Fruit fly (Drosophila melanogaster) whole organism, wandering third instar larva: ENCODE measurements around the gene Srp72.

Experiments used
- Abd-B ChIP-seq: fragments of >200 bp; optimal IDR thresholded peaks from 2 replicates; lab custom pipeline; 2017; ENCODE audit warnings: missing biosample characterization, missing genetic modification characterization
- CG32264 ChIP-seq: fragments of 200-800 bp; sonication (Bioruptor generic); optimal IDR thresholded peaks from 2 replicates; lab custom pipeline; 2016; ENCODE audit warnings: missing biosample characterization, missing genetic modification characterization
- CG9705 ChIP-seq: fragments of 200-800 bp; sonication (Bioruptor generic); optimal IDR thresholded peaks from 2 replicates; lab custom pipeline; 2018; ENCODE audit warnings: missing biosample characterization, mild to moderate bottlenecking, missing genetic modification characterization
- CrebA ChIP-seq: fragments of 200-800 bp; sonication (Bioruptor generic); optimal IDR thresholded peaks from 2 replicates; lab custom pipeline; 2016; ENCODE audit warnings: missing biosample characterization, mild to moderate bottlenecking, missing genetic modification characterization, borderline replicate concordance
- Dfd ChIP-seq: fragments of >200 bp; optimal IDR thresholded peaks from 2 replicates; lab custom pipeline; 2017; ENCODE audit warnings: missing biosample characterization, missing genetic modification characterization
- Dif ChIP-seq: fragments of 200-275, 200-300 bp; sonication (Bioruptor generic); optimal IDR thresholded peaks from 2 replicates; lab custom pipeline; 2018; ENCODE audit warnings: missing biosample characterization, missing genetic modification characterization; ENCODE audit not compliant: partially characterized antibody
- GATAd ChIP-seq: sonication (Bioruptor generic); optimal IDR thresholded peaks from 2 replicates; lab custom pipeline; 2016; ENCODE audit warnings: missing biosample characterization, missing genetic modification characterization
- HLH106 ChIP-seq: fragments of 200-800 bp; optimal IDR thresholded peaks from 3 replicates; lab custom pipeline; 2019; ENCODE audit warnings: missing biosample characterization, mild to moderate bottlenecking, missing genetic modification characterization, moderate library complexity
- Hnf4 ChIP-seq: fragments of 200-800 bp; sonication (Bioruptor generic); optimal IDR thresholded peaks from 2 replicates; lab custom pipeline; 2016; ENCODE audit warnings: missing biosample characterization, mild to moderate bottlenecking, missing genetic modification characterization
- Hr78 ChIP-seq: fragments of >200 bp; optimal IDR thresholded peaks from 2 replicates; lab custom pipeline; 2017; ENCODE audit warnings: missing biosample characterization, missing genetic modification characterization
- Hr83 ChIP-seq: fragments of 200-300 bp; sonication (Bioruptor generic); optimal IDR thresholded peaks from 2 replicates; lab custom pipeline; 2016; ENCODE audit warnings: missing biosample characterization, mild to moderate bottlenecking, missing genetic modification characterization, moderate library complexity; ENCODE audit not compliant: poor library complexity, severe bottlenecking
- Jra ChIP-seq: sonication (Bioruptor generic); optimal IDR thresholded peaks from 2 replicates; lab custom pipeline; 2016; ENCODE audit warnings: missing biosample characterization, missing genetic modification characterization
- Mio ChIP-seq: sonication (Bioruptor generic); optimal IDR thresholded peaks from 2 replicates; lab custom pipeline; 2016; ENCODE audit warnings: missing biosample characterization, missing genetic modification characterization
- Myc ChIP-seq: fragments of >200 bp; optimal IDR thresholded peaks from 2 replicates; lab custom pipeline; 2017
- N ChIP-seq: fragments of >200 bp; optimal IDR thresholded peaks from 2 replicates; lab custom pipeline; 2018; ENCODE audit warnings: missing biosample characterization, missing external identifiers, missing genetic modification characterization
- OdsH ChIP-seq: fragments of 200-800 bp; sonication (Bioruptor generic); optimal IDR thresholded peaks from 2 replicates; lab custom pipeline; 2016; ENCODE audit warnings: missing biosample characterization, mild to moderate bottlenecking, missing genetic modification characterization
- Rel ChIP-seq, 2 experiments: fragments of 200-800 bp; sonication (Bioruptor generic) in 1 of 2; optimal IDR thresholded peaks; 2 replicates in 1 of 2; 3 replicates in 1 of 2; lab custom pipeline; 2016 to 2019; ENCODE audit warnings: mild to moderate bottlenecking in 2 of 2, missing biosample characterization in 2 of 2, missing genetic modification characterization in 2 of 2, moderate library complexity in 1 of 2
- Sp1 ChIP-seq: fragments of 200-800 bp; sonication (Bioruptor generic); optimal IDR thresholded peaks from 3 replicates; lab custom pipeline; 2019; ENCODE audit warnings: missing biosample characterization, mild to moderate bottlenecking, missing genetic modification characterization, moderate library complexity
- Vsx2 ChIP-seq: fragments of 200-300, 225-300 bp; sonication (Bioruptor generic); optimal IDR thresholded peaks from 2 replicates; lab custom pipeline; 2018; ENCODE audit warnings: missing biosample characterization, missing genetic modification characterization; ENCODE audit not compliant: partially characterized antibody
- br ChIP-seq: fragments of 200-800 bp; sonication (Bioruptor generic); optimal IDR thresholded peaks from 2 replicates; lab custom pipeline; 2016; ENCODE audit warnings: missing biosample characterization, missing genetic modification characterization
- brk ChIP-seq: fragments of 200-800 bp; sonication (Bioruptor generic); optimal IDR thresholded peaks from 2 replicates; lab custom pipeline; 2016; ENCODE audit warnings: missing biosample characterization, mild to moderate bottlenecking, missing genetic modification characterization
- dl ChIP-seq, 2 experiments: fragments of 175-275, 200-275 bp in 1 of 2; fragments of 200-275 bp in 1 of 2; sonication (Bioruptor generic); optimal IDR thresholded peaks; lab custom pipeline; 2018; ENCODE audit warnings: mild to moderate bottlenecking in 2 of 2, missing biosample characterization in 2 of 2, missing genetic modification characterization in 2 of 2, moderate library complexity in 2 of 2; ENCODE audit not compliant: partially characterized antibody in 2 of 2, insufficient read depth in 1 of 2
- dmrt93B ChIP-seq: fragments of 200-800 bp; sonication (Bioruptor generic); optimal IDR thresholded peaks from 2 replicates; lab custom pipeline; 2018; ENCODE audit warnings: missing biosample characterization, mild to moderate bottlenecking, missing genetic modification characterization
- dsf ChIP-seq: sonication (Bioruptor generic); optimal IDR thresholded peaks from 2 replicates; lab custom pipeline; 2016; ENCODE audit warnings: missing biosample characterization, missing genetic modification characterization, borderline replicate concordance
- ey ChIP-seq: fragments of 200-800 bp; sonication (Bioruptor generic); optimal IDR thresholded peaks from 2 replicates; lab custom pipeline; 2016; ENCODE audit warnings: missing biosample characterization, missing genetic modification characterization
- foxo ChIP-seq, 2 experiments: fragments of 200-800 bp; sonication (Bioruptor generic); optimal IDR thresholded peaks; 2 replicates in 1 of 2; 3 replicates in 1 of 2; lab custom pipeline; 2016 to 2017; ENCODE audit warnings: missing biosample characterization in 2 of 2, missing genetic modification characterization in 2 of 2
- fru ChIP-seq: fragments of 200-800 bp; sonication (Bioruptor generic); optimal IDR thresholded peaks from 3 replicates; lab custom pipeline; 2016; ENCODE audit warnings: missing biosample characterization, mild to moderate bottlenecking, missing genetic modification characterization
- h ChIP-seq: fragments of 200-800 bp; sonication (Bioruptor generic); optimal IDR thresholded peaks from 3 replicates; lab custom pipeline; 2016; ENCODE audit warnings: missing biosample characterization, mild to moderate bottlenecking, missing genetic modification characterization
- jim ChIP-seq: fragments of 175-275, 200-325 bp; sonication (Bioruptor generic); optimal IDR thresholded peaks from 2 replicates; lab custom pipeline; 2016; ENCODE audit warnings: missing biosample characterization, mild to moderate bottlenecking, missing genetic modification characterization
- lola ChIP-seq: fragments of >200 bp; optimal IDR thresholded peaks from 2 replicates; lab custom pipeline; 2017; ENCODE audit warnings: missing biosample characterization, missing genetic modification characterization
- pan ChIP-seq: fragments of >200 bp; optimal IDR thresholded peaks from 2 replicates; lab custom pipeline; 2017
- psq ChIP-seq: fragments of 200-800 bp; sonication (Bioruptor generic); optimal IDR thresholded peaks from 3 replicates; lab custom pipeline; 2017; ENCODE audit warnings: missing biosample characterization, mild to moderate bottlenecking, missing genetic modification characterization, moderate library complexity
- rgr ChIP-seq: fragments of 200-800 bp; sonication (Bioruptor generic); optimal IDR thresholded peaks from 3 replicates; lab custom pipeline; 2016; ENCODE audit warnings: missing biosample characterization, mild to moderate bottlenecking, missing genetic modification characterization
- sage ChIP-seq: fragments of 200-800 bp; sonication (Bioruptor generic); optimal IDR thresholded peaks from 2 replicates; lab custom pipeline; 2016; ENCODE audit warnings: missing biosample characterization, mild to moderate bottlenecking, missing genetic modification characterization
- sv ChIP-seq: fragments of 200-800 bp; sonication (Bioruptor generic); optimal IDR thresholded peaks from 3 replicates; lab custom pipeline; 2016; ENCODE audit warnings: missing biosample characterization, missing genetic modification characterization
- tai ChIP-seq: sonication (Bioruptor generic); optimal IDR thresholded peaks from 2 replicates; lab custom pipeline; 2016; ENCODE audit warnings: missing biosample characterization, missing genetic modification characterization
- usp ChIP-seq: fragments of >200 bp; optimal IDR thresholded peaks from 2 replicates; lab custom pipeline; 2017; ENCODE audit warnings: missing biosample characterization, missing genetic modification characterization
- woc ChIP-seq: sonication (Bioruptor generic); optimal IDR thresholded peaks from 2 replicates; lab custom pipeline; 2016; ENCODE audit warnings: missing biosample characterization, mild to moderate bottlenecking, missing genetic modification characterization

Gene Srp72

DNA sequence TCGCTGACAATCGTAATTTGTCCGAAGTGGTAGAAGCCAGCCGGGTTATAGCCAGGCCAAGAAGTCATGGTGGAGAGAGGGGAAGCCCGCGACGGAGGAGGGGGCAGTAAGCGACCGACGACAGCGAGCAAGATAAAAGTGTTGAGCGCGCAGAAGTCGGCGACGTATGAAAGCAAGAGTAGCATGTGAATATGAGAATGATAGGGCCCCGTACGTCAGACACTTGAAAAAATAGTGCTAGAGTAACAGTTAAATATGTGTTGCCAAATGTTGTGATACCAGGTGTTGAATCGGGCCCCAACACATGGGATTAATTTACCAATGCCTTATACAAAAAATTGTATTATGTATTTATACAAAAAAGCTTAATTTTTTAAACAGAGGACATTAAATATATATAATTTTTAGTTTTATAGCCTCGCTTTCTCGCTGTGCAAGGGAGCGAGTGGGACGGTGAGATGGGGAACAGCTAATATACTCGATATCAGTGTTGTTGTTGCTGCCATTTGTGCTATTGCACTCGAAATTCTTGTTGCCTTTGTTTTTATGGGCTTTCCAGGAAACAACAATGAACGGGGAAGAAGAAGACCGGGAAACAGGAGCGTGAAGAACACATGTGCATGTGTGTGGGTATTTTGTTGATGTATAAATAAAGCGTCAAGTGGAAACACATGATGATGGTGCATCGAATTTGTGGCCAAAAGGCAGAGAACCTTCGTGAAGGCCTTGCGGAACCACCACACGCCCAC is 38.5 kb upstream of the Srp72 start:
- TF ChIP-seq h (GFP tag; lab: Kevin White, UChicago): peak; percentile 86
- TF ChIP-seq HLH106 (tag; lab: Kevin White, UChicago): peak; percentile 86
- peak in 1 of 2 experiments; percentile 82 for TF ChIP-seq foxo (GFP tag; optimal IDR thresholded peaks at IDR 0.05; lab: Kevin White, UChicago)
- TF ChIP-seq N (GFP tag; lab: Kevin White, UChicago): no peak
- peak; percentile 62 for TF ChIP-seq Rel (GFP tag; optimal IDR thresholded peaks at IDR 0.05; lab: Kevin White, UChicago)
- peak; percentile 70 for TF ChIP-seq Rel (tag; optimal IDR thresholded peaks at IDR 0.05; lab: Kevin White, UChicago)
- peak; percentile 63 for TF ChIP-seq dmrt93B (GFP tag; lab: Kevin White, UChicago)
- TF ChIP-seq Mio: no peak
- TF ChIP-seq CG9705: peak; percentile 55
- TF ChIP-seq Vsx2 (GFP tag; lab: Kevin White, UChicago): no peak
- TF ChIP-seq br (GFP tag; lab: Kevin White, UChicago): peak; percentile 76
- peak; percentile 74 for TF ChIP-seq brk (GFP tag; lab: Kevin White, UChicago)
- peak; percentile 79 for TF ChIP-seq sage
- TF ChIP-seq CrebA (GFP tag; lab: Kevin White, UChicago): no peak
- no peak for TF ChIP-seq GATAd (GFP tag; lab: Kevin White, UChicago)
- peak; percentile 89 for TF ChIP-seq rgr (GFP tag; lab: Kevin White, UChicago)
- TF ChIP-seq tai (GFP tag; lab: Kevin White, UChicago): no peak
- no peak for TF ChIP-seq lola
- peak; percentile 56 for TF ChIP-seq Hnf4 (GFP tag; lab: Kevin White, UChicago)
- TF ChIP-seq OdsH (GFP tag; lab: Kevin White, UChicago): peak; percentile 85
- no peak for TF ChIP-seq pan (lab: Kevin White, UChicago)
- TF ChIP-seq Sp1 (GFP tag; lab: Kevin White, UChicago): peak; percentile 82
- no peak for TF ChIP-seq Dif (GFP tag; lab: Kevin White, UChicago)
- peak; percentile 61 for TF ChIP-seq Hr83 (GFP tag; lab: Kevin White, UChicago)
- peak; percentile 58 for TF ChIP-seq sv (GFP tag; lab: Kevin White, UChicago)
- no peak for TF ChIP-seq usp (GFP tag; lab: Kevin White, UChicago)
- TF ChIP-seq woc (GFP tag; lab: Kevin White, UChicago): peak; percentile 37
- peak; percentile 84 for TF ChIP-seq psq (GFP tag; lab: Kevin White, UChicago)
- TF ChIP-seq CG32264 (GFP tag; lab: Kevin White, UChicago): no peak
- TF ChIP-seq Myc (lab: Kevin White, UChicago): no peak
- TF ChIP-seq Abd-B (GFP tag; lab: Kevin White, UChicago): no peak
- no peak for TF ChIP-seq Hr78
- TF ChIP-seq Dfd (GFP tag; lab: Kevin White, UChicago): no peak
- peak; percentile 72 for TF ChIP-seq fru (GFP tag; lab: Kevin White, UChicago)
- peak; percentile 79 for TF ChIP-seq ey (GFP tag; lab: Kevin White, UChicago)
- no peak for TF ChIP-seq dl (GFP tag; optimal IDR thresholded peaks at IDR 0.05; lab: Kevin White, UChicago; ENCODE audit: insufficient read depth in 1 of 2, partially characterized antibody in 2 of 2)
- TF ChIP-seq Jra (GFP tag; lab: Kevin White, UChicago): no peak
- TF ChIP-seq jim (GFP tag; lab: Kevin White, UChicago): no peak
- TF ChIP-seq dsf: peak; percentile 9
